Fruit fly (Drosophila melanogaster): ENCODE results near the gene Cyp4g15.

DNA sequence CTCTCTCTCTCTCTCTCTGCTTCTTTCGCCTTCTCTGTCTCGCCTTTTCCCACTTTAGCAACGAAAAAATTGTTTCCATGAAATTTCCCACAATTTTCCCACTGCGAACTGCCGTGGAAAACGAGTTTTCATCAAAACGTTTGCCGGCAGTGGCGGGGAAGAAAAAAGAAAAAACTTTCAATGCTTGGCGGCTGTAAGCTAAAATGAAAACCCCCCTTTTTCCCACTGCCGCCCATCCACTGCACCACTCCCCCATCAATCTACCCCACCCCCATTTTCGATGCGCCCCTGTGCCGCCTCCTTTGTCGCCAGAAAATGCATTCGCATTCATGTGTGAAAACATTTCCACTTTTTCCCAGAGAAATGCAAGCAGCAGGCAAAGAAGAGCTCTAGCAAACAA, 54.4 kb downstream of the Cyp4g15 start:
- TF ChIP-seq CTCF (optimal IDR thresholded peaks at IDR 0.05): no peak
- no peak for TF ChIP-seq CG8478 (optimal IDR thresholded peaks at IDR 0.05)
